Worm (Caenorhabditis elegans) whole organism, young adult: ENCODE results near the gene C16A3.2.

Experiments used
- F57A8.1 ChIP-seq: fragments of 200-800 bp; sonication (Bioruptor generic); optimal IDR thresholded peaks from 2 replicates; lab custom pipeline; 2018; ENCODE audit warnings: mild to moderate bottlenecking, missing genetic modification characterization, moderate library complexity, missing compliant biosample characterization
- Y53G8AR.9 ChIP-seq: fragments of 200-800 bp; sonication (Bioruptor generic); conservative IDR thresholded peaks from 2 replicates; pipeline ENCODE4 v1.3.6; 2022; ENCODE audit warnings: missing genetic modification reagents, missing genetic modification characterization, missing compliant biosample characterization
- egl-44 ChIP-seq: fragments of 200-800 bp; sonication (Bioruptor generic); IDR thresholded peaks from 2 replicates; pipeline ENCODE4 v1.3.6; 2022; ENCODE audit warnings: missing genetic modification reagents, missing genetic modification characterization, missing compliant biosample characterization
- lin-54 ChIP-seq: fragments of 200-800 bp; sonication (Bioruptor generic); optimal IDR thresholded peaks from 2 replicates; lab custom pipeline; 2018; ENCODE audit warnings: mild to moderate bottlenecking, missing genetic modification characterization, missing compliant biosample characterization
- snpc-4 ChIP-seq, 5 experiments: fragments of 150-350 bp in 1 of 5; sonication (generic microtip) in 4 of 5; optimal IDR thresholded peaks; 2 replicates each; lab custom pipeline; 2014 to 2018; ENCODE audit warnings: missing genetic modification characterization in 5 of 5, missing biosample characterization in 3 of 5, antibody characterized with exemption in 2 of 5, mild to moderate bottlenecking in 2 of 5, missing compliant biosample characterization in 2 of 5, missing genotype in 2 of 5, moderate library complexity in 2 of 5, missing genetic modification reagents in 1 of 5

ce11 chrIII:6353084-6353483 is 36.5 kb upstream of the C16A3.2 start, which contains the start of gene akap-1:
- TF ChIP-seq egl-44 (no peak), snpc-4 (GFP tag; optimal IDR thresholded peaks at IDR 0.05; lab: Kevin White, UChicago) (no peak), snpc-4 (tag; optimal IDR thresholded peaks at IDR 0.05; lab: Kevin White, UChicago) (no peak), Y53G8AR.9 (GFP tag; lab: Robert Waterston, UW) (no peak), lin-54 (no peak), F57A8.1 (GFP tag; lab: Kevin White, UChicago) (no peak)
